Fruit fly (Drosophila melanogaster): ENCODE results near the gene mldr.
A peak's percentile ranks its signal among the peaks of the same experiment; 100 is the strongest.

The mldr gene

DNA sequence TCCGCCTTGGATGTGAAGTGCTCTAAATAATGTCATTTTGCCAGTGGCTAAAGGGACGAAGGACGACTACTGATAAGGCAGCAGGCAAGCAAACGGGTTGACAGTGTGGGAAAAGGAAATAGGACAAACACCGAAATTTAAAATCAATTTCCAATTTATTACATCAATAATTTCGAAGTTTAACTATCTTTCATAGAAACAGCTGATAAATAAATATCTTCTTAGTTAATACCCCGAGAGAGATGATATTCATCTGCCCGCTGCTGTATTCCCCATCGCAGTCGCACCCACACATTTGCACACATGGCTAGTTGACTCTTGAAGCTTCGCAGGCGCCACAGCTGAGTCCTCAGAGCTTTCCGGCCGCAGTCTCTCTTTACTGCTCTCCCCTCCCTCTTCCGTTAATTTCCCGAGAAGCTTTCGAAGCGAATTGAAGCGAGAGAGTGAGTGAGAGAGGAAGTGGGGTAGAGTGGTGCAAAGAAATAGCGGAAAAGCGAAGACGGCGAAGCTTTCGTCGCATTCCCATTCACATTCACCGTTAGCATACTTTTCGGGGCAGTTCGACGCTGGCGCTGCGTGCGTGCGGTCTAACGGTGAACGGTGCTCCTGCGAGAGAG, 25.9 kb downstream of the mldr start:
- TF ChIP-seq CG17801 (GFP tag; optimal IDR thresholded peaks at IDR 0.05; ENCODE audit: partially characterized antibody), result no peak

DNA sequence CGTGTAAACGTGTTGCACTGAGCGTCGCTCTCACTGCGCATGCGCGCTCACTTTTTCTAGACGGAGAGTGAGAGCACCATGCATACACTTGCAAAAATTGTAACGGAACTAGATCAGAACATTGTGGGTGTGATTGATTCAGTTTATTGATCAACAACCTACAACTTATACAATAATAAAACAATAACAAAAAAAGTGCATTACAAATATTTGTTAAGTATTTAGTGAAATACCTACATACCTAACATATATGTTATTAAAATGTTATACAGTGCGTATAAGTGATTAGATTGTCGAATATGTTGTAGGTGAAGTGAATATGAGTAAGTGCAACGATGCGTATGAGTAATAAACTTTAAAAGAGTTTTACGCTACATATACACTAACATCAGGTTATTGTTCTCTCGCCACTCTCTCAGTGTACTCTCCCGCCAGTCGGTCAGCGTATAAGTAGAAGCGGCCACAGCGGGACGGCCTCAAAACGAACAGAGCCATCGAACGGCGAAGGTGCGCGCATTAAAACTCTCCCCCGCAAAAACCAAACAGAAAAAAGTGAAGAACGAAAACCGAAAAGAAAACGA, 39.4 kb downstream of the mldr start, which contains the start of gene CG42240:
Gene CG42240, plus strand, starts transcription at position 474 of the 581 bp plus-strand sequence.
- peak; percentile 83 for TF ChIP-seq CG17801 (GFP tag; optimal IDR thresholded peaks at IDR 0.05; ENCODE audit: partially characterized antibody)

DNA sequence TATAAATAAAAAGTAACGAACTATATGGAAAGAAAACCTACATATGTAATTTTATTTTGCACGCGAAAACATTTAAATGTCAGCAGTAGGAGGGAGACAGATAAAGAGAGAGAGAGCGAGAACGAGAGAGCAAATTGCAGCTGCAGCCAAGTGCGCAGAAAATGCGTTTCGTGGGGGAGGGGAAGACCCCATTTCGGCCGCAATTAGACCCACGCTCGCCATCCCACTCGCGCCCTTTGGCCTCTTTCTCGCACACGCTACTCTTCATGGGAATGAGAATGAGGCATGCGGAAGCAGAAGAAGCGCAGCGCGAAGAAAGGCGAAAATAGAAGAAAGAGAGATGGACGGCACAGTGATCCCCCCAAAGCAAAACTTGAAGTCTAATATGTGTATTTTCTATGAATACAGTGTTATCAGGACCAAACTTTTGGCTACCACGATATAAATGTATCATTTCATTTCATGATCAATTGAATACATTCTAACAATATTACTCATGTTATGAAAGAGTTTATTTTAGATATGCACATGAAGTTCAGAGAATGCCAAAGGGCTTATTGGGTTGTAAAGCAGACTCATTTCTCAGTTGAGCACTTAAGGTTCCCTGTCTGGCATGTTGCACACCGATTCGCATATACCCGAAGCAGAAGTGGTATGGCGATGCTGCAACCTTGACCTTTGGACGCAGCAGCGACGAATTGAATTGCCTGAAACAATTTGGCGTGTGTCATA, 42.1 kb downstream of the mldr start:
- no peak for TF ChIP-seq CG17801 (GFP tag; optimal IDR thresholded peaks at IDR 0.05; ENCODE audit: partially characterized antibody)

DNA sequence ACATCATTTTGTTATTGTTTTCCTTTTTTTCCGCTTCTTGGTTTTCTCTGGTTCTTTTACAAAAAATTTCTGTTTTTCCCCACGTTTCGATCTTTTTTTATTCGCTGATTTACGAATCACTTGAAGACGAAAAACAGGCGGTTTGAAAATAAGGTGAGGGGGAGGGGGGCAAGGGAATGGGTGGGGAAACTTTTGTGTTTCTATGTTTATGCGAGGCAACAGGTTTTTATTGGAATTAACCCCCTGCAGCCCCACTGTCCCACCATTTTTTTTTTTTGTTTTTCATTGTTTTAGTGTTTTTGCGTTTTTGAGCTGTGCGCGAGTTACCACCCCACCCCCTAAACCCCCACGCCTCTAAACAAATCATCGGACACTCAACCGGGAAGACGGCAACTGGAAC, 43.8 kb downstream of the mldr start:
- no peak for TF ChIP-seq CG17801 (GFP tag; optimal IDR thresholded peaks at IDR 0.05; ENCODE audit: partially characterized antibody)

DNA sequence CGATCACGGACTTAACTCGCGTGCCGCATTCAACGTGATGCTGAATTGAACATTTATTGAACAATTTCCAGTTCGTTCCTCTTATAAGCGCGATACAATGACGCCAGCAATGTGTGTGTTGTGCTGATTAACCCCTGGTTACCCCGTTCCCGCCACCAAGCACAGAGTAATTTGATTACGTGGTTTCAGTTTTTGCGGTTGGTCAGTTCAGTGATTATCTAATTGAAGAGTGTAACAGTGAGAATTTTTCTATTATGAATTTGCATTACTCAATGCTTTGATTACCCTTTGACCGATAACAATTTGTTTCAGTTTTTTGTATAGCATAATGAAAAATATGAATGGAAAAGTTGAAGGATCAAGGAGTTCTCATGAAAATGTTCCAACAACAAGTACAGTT, 46.6 kb downstream of the mldr start, which contains the start of gene CG3842:
Gene CG3842, plus strand, starts transcription at position 61 of the 400 bp plus-strand sequence.
- no peak for TF ChIP-seq CG17801 (GFP tag; optimal IDR thresholded peaks at IDR 0.05; ENCODE audit: partially characterized antibody)

DNA sequence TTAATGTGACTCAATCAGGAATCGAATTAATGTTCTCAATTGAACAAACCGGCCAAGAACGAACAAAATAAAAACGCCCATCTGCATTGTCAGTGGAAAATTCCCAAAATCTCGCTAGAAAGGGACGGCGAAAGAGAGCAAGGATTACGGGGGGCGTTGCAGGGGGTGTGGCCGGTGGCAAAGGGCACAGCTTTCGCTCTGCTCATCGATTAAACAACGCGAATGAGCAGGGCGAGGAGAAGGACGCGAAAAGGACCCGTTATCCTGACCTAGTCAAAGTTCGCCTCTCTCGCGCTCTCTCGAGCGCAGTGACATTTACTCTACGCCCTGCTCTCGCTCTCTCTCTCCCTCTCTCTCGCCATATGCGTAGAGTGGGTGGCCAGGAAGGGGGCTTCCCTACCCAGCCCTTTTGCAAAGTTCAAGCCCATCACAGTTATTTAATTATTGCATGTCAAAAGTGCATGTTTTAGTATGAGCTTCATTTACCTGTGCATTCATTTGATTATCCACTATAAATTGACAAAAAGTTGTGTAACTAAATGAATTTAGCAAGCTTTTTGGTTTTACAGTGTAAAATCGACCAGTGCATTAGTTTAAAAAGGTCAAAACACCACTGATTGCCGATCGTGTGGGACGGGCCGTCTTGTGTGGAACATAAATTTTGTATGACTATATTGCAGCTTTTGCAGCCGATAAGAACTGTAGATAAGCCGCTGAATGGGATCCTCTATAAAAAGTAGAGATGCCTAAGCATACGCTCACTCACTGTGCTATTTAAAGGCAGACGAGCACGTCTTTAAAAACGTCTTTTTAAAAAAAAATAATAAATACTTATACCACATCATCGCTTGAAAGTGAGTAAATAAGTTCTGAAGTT, 47.9 kb downstream of the mldr start:
- no peak for TF ChIP-seq CG17801 (GFP tag; optimal IDR thresholded peaks at IDR 0.05; ENCODE audit: partially characterized antibody)

DNA sequence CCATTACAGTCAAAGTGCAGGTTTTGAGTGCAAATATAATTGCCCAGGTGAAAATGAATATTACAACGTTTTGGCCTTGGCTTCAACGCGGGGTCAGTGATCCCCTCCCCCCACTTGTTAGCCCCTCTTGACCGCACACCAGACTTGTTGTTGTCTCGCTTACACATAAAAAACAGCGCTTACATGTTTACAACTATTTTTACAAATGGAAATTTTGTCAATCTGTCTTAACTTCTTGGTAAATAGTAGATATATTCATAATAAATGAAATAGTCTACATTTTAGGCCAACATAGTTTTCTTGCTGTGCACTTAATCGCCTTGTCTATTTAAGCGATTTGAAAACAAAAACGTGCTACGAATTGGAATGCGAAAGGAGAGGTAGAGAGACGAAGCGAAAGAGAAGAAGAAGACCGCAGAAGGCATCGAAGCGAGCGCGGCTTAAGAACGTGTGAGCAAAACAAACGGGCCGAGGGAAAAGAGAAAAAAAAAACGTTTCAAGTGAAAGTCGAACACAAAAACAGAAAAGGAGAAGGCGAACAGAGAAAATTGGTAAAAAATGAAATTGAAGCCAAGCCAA, 49.0 kb downstream of the mldr start:
- TF ChIP-seq CG17801 (GFP tag; optimal IDR thresholded peaks at IDR 0.05; ENCODE audit: partially characterized antibody), result peak; percentile 60

DNA sequence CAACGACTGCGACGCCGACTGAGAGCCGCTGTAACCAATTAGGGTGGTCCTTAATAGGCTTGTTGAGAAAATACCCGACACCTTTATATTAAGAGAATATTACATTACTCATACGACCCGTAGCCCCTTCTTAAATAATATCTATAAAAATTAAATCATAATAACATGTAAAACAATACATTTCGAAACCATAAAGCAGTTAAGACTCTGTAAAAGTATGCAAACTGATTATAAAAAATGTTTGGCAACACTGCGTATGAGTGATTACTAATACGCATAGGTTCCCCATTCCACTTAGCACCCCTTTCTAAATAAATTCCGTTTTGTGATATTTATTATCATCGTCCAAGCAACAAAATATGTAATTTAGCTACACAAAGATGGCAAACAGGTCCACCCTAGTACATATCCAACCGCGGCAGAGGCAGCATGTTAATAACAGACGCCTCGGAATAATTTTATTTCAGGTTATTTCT, 49.5 kb downstream of the mldr start:
- peak; percentile 92 for TF ChIP-seq CG17801 (GFP tag; optimal IDR thresholded peaks at IDR 0.05; ENCODE audit: partially characterized antibody)

DNA sequence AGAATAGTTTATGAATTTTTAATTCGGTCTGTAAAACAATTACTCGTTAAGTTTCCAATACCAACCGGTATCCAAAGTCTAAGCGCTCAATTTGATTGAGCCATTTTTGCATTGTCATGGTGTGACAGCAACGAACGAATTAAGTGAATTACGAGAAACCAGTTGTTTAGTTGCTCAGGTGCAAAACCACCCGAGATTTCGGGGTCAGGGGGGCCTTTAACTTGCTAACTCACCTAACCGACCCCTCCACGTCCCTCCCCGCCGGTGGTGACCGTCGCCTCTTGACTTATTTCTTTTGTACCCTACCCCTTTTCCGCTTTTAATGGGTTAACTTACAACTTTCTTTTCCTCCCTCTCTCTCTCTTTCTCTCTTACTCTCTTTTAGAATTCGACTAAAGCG, 50.6 kb downstream of the mldr start:
- peak; percentile 15 for TF ChIP-seq CG17801 (GFP tag; optimal IDR thresholded peaks at IDR 0.05; ENCODE audit: partially characterized antibody)

DNA sequence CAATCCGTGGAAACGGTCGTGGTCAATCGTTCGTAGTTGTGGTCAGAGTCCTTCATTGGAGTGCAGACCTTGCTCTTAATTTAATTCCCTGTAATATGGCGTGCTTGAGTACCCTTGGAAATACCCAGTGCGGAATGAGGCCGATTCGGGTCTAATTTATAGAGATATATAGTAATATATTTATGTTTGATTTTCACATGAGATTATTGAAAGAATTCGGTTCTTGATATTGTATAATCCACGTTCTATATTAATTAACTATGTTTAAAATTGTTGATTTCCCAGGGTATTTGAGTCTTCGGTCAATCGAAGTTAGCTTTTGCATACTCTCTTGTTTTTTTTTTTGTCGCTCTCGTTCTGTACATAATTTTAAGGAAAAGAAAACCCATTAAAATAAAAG, 52.2 kb downstream of the mldr start:
- no peak for TF ChIP-seq CG17801 (GFP tag; optimal IDR thresholded peaks at IDR 0.05; ENCODE audit: partially characterized antibody)
